Worm (Caenorhabditis elegans): ENCODE measurements around the gene T26E4.7.

The T26E4.7 gene

DNA sequence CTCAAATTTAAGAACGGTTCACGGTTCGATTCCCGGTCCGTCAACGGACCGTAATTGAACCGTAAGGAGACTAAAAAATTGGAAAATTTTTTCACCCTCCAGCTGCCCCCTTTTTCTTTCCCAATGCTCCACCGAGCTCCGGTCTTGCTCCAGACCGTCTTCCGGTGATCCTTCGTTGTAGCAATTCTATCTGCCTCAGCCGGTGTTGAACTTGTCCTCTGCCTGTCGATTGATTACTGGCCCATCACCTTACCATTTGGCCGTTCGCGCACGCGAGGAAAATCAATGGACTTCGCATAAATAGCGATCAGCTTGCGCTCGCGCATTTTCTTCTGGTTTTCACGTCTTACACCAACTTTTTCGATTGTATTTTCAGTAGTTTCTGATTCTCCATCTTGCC is 26.0 kb upstream of the T26E4.7 start (continued):
- TF ChIP-seq mdt-29 (GFP tag; IDR thresholded peaks at IDR 0.05): peak; percentile 80

DNA sequence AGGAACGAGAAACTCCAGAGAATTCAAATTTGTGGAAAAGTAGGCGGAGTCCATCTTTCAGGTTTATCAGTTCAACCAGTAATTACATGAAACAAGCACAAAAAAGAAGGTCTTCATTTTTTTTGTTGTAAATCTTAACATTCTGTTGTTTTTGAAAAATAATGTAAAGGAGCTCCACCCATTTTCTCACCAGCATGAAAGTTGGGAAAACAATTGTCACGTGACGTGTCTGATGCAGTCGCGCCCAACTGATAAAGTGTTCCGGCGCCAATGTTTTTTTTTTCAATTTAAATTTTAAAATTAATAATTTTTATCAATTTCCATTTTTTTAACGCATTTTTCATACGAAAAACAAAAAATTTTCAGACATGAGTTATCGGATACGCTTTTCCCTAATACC is 24.3 kb upstream of the T26E4.7 start, which contains the start of gene F57A10.4:
Gene F57A10.4, plus strand, starts transcription at position 367 of the 400 bp plus-strand sequence.
- TF ChIP-seq mdt-29 (GFP tag; IDR thresholded peaks at IDR 0.05): no peak
- peak; percentile 56 for TF ChIP-seq unc-130 (GFP tag; optimal IDR thresholded peaks at IDR 0.05)

DNA sequence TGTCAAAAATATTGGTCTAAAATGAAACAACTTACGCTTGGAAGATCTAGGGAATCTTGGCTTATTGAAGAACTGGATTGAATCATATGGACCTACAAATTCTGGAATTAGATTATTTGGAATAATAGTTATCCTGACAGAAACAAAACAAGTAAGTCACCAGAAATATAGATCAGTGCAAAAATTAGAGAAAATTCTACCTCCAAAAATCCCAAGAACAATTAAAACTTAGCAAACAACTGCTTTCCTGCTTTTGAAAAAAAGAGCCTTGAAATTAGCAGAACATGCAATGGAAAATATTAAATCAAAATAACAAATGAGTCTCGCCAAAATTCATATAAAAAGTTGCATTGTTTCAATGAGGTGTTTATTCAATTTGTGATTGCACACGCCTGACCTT is 20.2 kb upstream of the T26E4.7 start, which contains the start of gene nhr-60:
Gene nhr-60, minus strand, starts transcription at position 101 of the 400 bp plus-strand sequence.
- no peak for TF ChIP-seq zfp-2 (tag; optimal IDR thresholded peaks at IDR 0.05)
- no peak for TF ChIP-seq attf-4 (tag; optimal IDR thresholded peaks at IDR 0.05)
- no peak for TF ChIP-seq lin-39 (tag; optimal IDR thresholded peaks at IDR 0.05)
- TF ChIP-seq unc-130 (GFP tag; optimal IDR thresholded peaks at IDR 0.05): no peak
- TF ChIP-seq rbr-2 (tag; optimal IDR thresholded peaks at IDR 0.05): no peak
- no peak for TF ChIP-seq ceh-32 (tag; optimal IDR thresholded peaks at IDR 0.05; ENCODE audit: poor library complexity)
- TF ChIP-seq mxl-3 (GFP tag; optimal IDR thresholded peaks at IDR 0.05): no peak
- TF ChIP-seq hlh-11 (tag; optimal IDR thresholded peaks at IDR 0.05): no peak
- no peak for TF ChIP-seq egl-43 (GFP tag; IDR thresholded peaks at IDR 0.05)
- TF ChIP-seq zag-1 (tag; optimal IDR thresholded peaks at IDR 0.05): no peak
- TF ChIP-seq F44E2.7 (GFP tag; IDR thresholded peaks at IDR 0.05): no peak
- no peak for TF ChIP-seq daf-8 (GFP tag; IDR thresholded peaks at IDR 0.05)
- TF ChIP-seq lin-15B (tag; optimal IDR thresholded peaks at IDR 0.05): no peak
- TF ChIP-seq madf-5 (GFP tag; IDR thresholded peaks at IDR 0.05): no peak
- TF ChIP-seq spr-1 (tag; optimal IDR thresholded peaks at IDR 0.05): no peak
- no peak for TF ChIP-seq nhr-6 (tag; optimal IDR thresholded peaks at IDR 0.05)
- no peak for TF ChIP-seq R02D3.7 (tag; optimal IDR thresholded peaks at IDR 0.05)
- no peak for TF ChIP-seq Y48G9A.11 (GFP tag; IDR thresholded peaks at IDR 0.05)

DNA sequence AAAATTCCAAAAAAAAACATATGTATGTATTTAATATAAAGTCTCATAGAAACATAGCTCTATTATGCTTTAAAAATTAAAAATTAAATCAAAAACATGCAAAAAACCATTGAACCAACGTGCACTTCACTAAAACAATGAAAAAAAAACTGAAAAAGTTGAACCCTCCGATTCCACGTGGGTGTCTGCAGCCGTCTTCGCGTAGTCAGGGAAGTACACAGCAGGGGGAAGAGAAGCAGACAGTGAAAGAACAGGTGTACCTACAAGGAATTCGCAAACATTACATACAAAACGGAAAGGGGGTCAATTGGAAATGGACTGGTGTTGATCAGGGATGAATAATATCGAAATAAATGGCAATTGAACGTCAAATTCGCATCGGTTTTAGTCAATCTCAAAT is 19.4 kb upstream of the T26E4.7 start:
- TF ChIP-seq madf-9 (GFP tag; conservative IDR thresholded peaks at IDR 0.05) (no peak), daf-16 (GFP tag; optimal IDR thresholded peaks at IDR 0.05) (no peak), daf-16 (tag; optimal IDR thresholded peaks at IDR 0.05) (peak; percentile 55), mxl-3 (GFP tag; optimal IDR thresholded peaks at IDR 0.05) (peak; percentile 80), nhr-28 (tag; optimal IDR thresholded peaks at IDR 0.05) (peak; percentile 21), fkh-10 (GFP tag; optimal IDR thresholded peaks at IDR 0.05) (no peak), mdl-1 (tag; optimal IDR thresholded peaks at IDR 0.05) (peak; percentile 16 to 53), hlh-30 (tag; optimal IDR thresholded peaks at IDR 0.05; ENCODE audit: insufficient read depth) (no peak), dmd-6 (GFP tag; IDR thresholded peaks at IDR 0.05) (peak; percentile 46; the same call in 1 of the 2 replicates)

DNA sequence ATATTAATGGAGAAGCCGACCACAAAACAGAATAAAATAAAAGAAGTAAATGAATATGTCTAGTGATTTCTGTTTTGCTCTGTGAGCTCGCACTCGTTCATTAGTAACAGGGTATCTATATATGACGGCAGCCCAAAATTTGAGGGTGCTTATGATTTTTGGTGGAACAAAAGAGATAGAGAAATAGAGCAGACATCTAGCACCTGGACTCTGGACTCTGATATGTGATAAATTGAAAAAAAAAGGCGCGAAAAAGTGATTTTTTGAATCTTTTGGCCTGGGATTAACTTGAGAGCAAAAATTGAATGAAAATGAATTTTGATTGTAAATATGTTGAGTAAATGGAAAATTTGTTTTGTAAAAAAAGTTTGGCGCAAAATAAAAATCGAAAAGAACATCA is 16.7 kb upstream of the T26E4.7 start, which contains the start of gene nhr-283:
Gene nhr-283, minus strand, starts transcription at position 101 of the 400 bp plus-strand sequence.
- TF ChIP-seq aha-1 (tag) (no peak), unc-62 (GFP tag; optimal IDR thresholded peaks at IDR 0.05 in 1 of 2) (peak in 1 of 2 experiments; percentile 55), unc-62 (tag; optimal IDR thresholded peaks at IDR 0.05) (no peak)

DNA sequence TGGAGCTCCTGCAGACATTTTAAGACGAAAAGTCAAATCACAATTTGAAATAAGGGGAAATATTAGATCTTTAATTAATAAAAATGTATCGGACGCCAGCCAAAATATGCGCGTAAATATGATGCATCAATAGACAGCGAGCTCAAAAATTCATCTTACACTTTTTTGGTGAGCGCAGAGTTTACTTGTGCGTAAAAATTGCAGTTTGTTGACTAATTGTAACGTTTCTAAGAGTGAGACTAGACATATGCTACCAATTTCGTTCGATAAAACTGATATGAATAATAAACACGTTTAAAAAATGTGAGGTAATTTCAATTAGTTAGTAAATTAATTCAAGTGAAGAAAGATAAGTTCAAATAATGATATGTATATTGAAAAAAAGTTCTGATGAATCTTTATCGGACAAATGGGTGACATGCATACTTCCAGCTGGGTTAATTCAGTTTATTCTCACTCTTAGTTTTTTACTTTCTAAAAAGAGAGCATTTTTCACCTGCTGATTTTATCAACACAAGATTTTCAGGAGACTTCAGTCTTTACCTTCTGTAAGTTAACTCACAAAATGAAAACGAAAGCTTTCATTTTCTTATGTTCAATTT is 14.1 kb upstream of the T26E4.7 start, which contains the start of the genes nhr-285 and irld-52:
Gene nhr-285, minus strand, starts transcription at position 101 of the 602 bp plus-strand sequence.
Gene irld-52, plus strand, starts transcription at position 552 of the 602 bp plus-strand sequence.
- TF ChIP-seq ceh-20 (GFP tag; IDR thresholded peaks at IDR 0.05): no peak
- TF ChIP-seq ZK546.5 (tag; optimal IDR thresholded peaks at IDR 0.05): no peak
- no peak for TF ChIP-seq zip-2 (tag; optimal IDR thresholded peaks at IDR 0.05)
- no peak for TF ChIP-seq ceh-44 (GFP tag; IDR thresholded peaks at IDR 0.05)
- TF ChIP-seq saeg-2 (GFP tag; IDR thresholded peaks at IDR 0.05): no peak
- TF ChIP-seq lin-39 (tag; optimal IDR thresholded peaks at IDR 0.05): no peak
- TF ChIP-seq nhr-77 (tag; optimal IDR thresholded peaks at IDR 0.05): no peak
- no peak for TF ChIP-seq F10B5.3 (tag; optimal IDR thresholded peaks at IDR 0.05)
- no peak for TF ChIP-seq hlh-11 (tag; optimal IDR thresholded peaks at IDR 0.05)
- no peak for TF ChIP-seq mxl-3 (GFP tag; optimal IDR thresholded peaks at IDR 0.05)

Measured in whole organism, L4 larva.